Worm (Caenorhabditis elegans) whole organism, L2 larva: ENCODE measurements around the gene myrf-1.

ENCODE experiments used
- fos-1 ChIP-seq: fragments of 150-350 bp; optimal IDR thresholded peaks from 2 replicates; lab custom pipeline; 2014; ENCODE audit warnings: missing biosample characterization, missing genetic modification characterization
- lin-39 ChIP-seq: fragments of 150-350 bp; optimal IDR thresholded peaks from 2 replicates; lab custom pipeline; 2014; ENCODE audit warnings: missing biosample characterization, missing genetic modification reagents, missing genetic modification characterization
- mbf-1 ChIP-seq: sonication (generic microtip); optimal IDR thresholded peaks from 2 replicates; lab custom pipeline; 2017; ENCODE audit warnings: missing biosample characterization, missing genetic modification characterization
- mdl-1 ChIP-seq, 2 experiments: fragments of 150-350 bp in 1 of 2; sonication (generic microtip) in 1 of 2; optimal IDR thresholded peaks; 2 replicates each; lab custom pipeline; 2017; ENCODE audit warnings: missing biosample characterization in 2 of 2, missing genetic modification characterization in 2 of 2
- nhr-10 ChIP-seq: sonication (generic microtip); optimal IDR thresholded peaks from 2 replicates; lab custom pipeline; 2017; ENCODE audit warnings: missing biosample characterization, missing genetic modification characterization
- nhr-12 ChIP-seq: fragments of 150-350 bp; optimal IDR thresholded peaks from 2 replicates; lab custom pipeline; 2014; ENCODE audit warnings: missing biosample characterization, missing genetic modification characterization
- nhr-6 ChIP-seq: fragments of 150-350 bp; optimal IDR thresholded peaks from 2 replicates; lab custom pipeline; 2014; ENCODE audit warnings: missing biosample characterization, missing genetic modification characterization
- sma-3 ChIP-seq: sonication (generic microtip); optimal IDR thresholded peaks from 2 replicates; lab custom pipeline; 2016; ENCODE audit warnings: missing genetic modification reagents, missing genetic modification characterization, missing compliant biosample characterization

DNA sequence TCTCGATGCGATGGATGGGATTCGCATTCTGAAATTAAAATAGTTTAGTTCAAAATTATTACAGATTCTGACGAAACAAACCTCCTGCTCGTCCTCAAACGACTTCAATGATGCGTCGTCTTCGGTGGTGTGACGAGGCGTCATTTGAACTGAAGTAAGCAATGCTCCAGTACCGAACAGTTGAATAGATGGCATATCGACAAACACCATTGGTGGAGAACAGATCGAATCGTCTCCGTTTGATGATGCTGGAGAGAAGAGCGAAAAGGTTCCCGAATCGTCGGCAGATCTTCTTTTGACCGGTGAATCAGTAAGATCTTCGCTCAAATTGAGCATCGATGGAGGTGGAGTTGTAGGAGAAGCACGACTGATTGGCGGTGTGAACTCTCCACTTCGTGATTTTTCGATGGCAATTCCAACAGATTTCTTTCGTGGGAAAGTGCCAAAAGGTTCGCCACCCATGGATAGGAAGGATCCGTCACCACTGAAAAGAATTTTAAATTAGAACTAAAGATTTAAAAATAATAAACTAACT is 42.1 kb upstream of the myrf-1 start:
- no peak for TF ChIP-seq fos-1 (tag; lab: Kevin White, UChicago)
- no peak for TF ChIP-seq lin-39 (tag; lab: Kevin White, UChicago)
- no peak for TF ChIP-seq nhr-6 (tag; lab: Kevin White, UChicago)
- no peak for TF ChIP-seq sma-3 (GFP tag; lab: Kevin White, UChicago)
- no peak for TF ChIP-seq mbf-1
- TF ChIP-seq mdl-1 (tag; optimal IDR thresholded peaks at IDR 0.05; lab: Kevin White, UChicago) = no peak
- TF ChIP-seq nhr-10 = no peak
- no peak for TF ChIP-seq nhr-12
